Fruit fly (Drosophila melanogaster): Measurements from ENCODE around the gene CG7384.

CG7384 gene

DNA sequence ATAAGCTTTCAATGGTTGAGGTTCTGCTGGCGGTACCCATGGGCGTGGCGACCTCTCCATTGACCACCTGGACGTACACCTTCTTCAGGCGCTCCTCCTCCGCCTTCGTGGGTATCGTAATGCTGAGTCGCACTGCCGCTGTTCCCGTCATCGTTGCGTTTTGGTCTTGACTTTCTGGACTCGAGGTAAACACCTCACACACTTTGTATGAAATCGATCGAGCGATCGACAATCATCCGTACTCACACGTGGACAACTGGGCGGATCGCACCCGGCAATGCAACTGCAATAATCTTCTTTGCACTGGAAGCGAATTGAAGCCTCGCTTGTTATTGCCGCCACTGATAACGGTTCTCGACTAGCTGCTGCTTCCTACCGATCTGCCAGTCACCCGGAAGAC, at the start of gene CG7384:
CG7384 (minus strand) TSS at position 366 of the 400 bp plus-strand sequence.
- TF ChIP-seq pan (optimal IDR thresholded peaks at IDR 0.05) (no peak), psq (optimal IDR thresholded peaks at IDR 0.05) (no peak), EcR (GFP tag; optimal IDR thresholded peaks at IDR 0.05) (no peak), Dll (optimal IDR thresholded peaks at IDR 0.05) (no peak)

- no peak for TF ChIP-seq Dll (optimal IDR thresholded peaks at IDR 0.05)
- TF ChIP-seq EcR (GFP tag; optimal IDR thresholded peaks at IDR 0.05): no peak
- TF ChIP-seq pan (optimal IDR thresholded peaks at IDR 0.05): no peak
- TF ChIP-seq usp (GFP tag; optimal IDR thresholded peaks at IDR 0.05): no peak
- no peak for TF ChIP-seq psq (optimal IDR thresholded peaks at IDR 0.05)
- TF ChIP-seq CG8478 (optimal IDR thresholded peaks at IDR 0.05): no peak
Observed at dm6 chr2L:10555269-10555668, 45.0 kb upstream of the CG7384 start.

dm6 chr2L:10554676-10555075, 44.4 kb upstream of the CG7384 start:
- TF ChIP-seq CG8478 (optimal IDR thresholded peaks at IDR 0.05) (no peak), pan (optimal IDR thresholded peaks at IDR 0.05) (no peak), EcR (GFP tag; optimal IDR thresholded peaks at IDR 0.05) (no peak), Dll (optimal IDR thresholded peaks at IDR 0.05) (no peak)

DNA sequence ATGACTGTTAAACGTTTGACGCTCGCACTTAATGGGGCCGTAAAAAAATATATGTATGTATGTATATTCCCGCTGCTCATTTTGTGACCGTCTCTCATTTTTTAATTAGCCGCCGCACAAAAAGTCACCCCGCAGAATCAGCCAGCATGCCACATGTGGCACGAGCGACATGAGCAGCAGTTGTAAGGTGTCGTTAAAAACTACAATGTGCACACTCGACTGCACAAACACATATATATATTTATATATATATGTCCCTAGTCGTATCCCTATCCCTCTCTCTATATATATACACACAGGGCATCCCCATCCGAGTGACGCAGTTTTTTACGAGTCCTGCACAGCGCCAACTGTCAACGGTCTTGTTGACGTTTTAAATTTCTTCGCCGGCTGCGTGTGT, 43.4 kb upstream of the CG7384 start:
- TF ChIP-seq pan (optimal IDR thresholded peaks at IDR 0.05): no peak
- TF ChIP-seq CG8478 (optimal IDR thresholded peaks at IDR 0.05): no peak
- no peak for TF ChIP-seq usp (GFP tag; optimal IDR thresholded peaks at IDR 0.05)
- TF ChIP-seq Dll (optimal IDR thresholded peaks at IDR 0.05): no peak
- no peak for TF ChIP-seq psq (optimal IDR thresholded peaks at IDR 0.05)
- TF ChIP-seq EcR (GFP tag; optimal IDR thresholded peaks at IDR 0.05): no peak

- TF ChIP-seq EcR (GFP tag; optimal IDR thresholded peaks at IDR 0.05) (no peak), pan (optimal IDR thresholded peaks at IDR 0.05) (no peak), CG8478 (optimal IDR thresholded peaks at IDR 0.05) (no peak), Dll (optimal IDR thresholded peaks at IDR 0.05) (no peak), psq (optimal IDR thresholded peaks at IDR 0.05) (no peak), usp (GFP tag; optimal IDR thresholded peaks at IDR 0.05) (no peak)
Observed at dm6 chr2L:10552807-10553206, 42.6 kb upstream of the CG7384 start.

DNA sequence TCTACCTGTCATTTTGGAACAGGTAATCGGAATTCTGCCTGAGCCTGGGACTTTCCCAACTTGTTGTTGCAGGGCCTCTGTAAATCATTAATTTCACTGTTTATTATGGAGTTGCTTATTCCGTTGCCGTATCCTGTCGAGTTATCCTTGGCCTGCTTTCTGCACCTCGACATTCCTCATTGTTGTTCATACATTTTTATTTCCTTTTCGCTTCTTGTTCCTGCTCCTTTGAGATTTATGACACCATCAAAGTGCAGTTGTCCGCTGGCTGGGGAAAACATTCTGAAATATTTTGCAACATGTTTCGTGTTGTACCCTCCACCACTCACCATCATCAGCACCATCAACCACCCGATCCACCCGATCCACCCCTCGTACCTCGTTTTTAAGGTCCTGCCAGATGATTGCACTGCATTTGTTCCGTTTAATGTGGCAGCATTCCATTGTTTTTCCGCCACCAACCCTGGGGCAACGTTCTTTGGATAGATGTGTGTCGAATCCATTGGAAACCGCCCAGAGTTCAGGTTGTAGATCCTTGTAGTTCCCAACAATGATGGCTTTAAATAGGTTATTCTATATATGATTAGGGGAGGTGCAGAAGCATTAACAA, 38.7 kb upstream of the CG7384 start:
- TF ChIP-seq CG8478 (optimal IDR thresholded peaks at IDR 0.05) (no peak), EcR (GFP tag; optimal IDR thresholded peaks at IDR 0.05) (no peak), Dll (optimal IDR thresholded peaks at IDR 0.05) (no peak), usp (GFP tag; optimal IDR thresholded peaks at IDR 0.05) (no peak), psq (optimal IDR thresholded peaks at IDR 0.05) (no peak), pan (optimal IDR thresholded peaks at IDR 0.05) (no peak)

DNA sequence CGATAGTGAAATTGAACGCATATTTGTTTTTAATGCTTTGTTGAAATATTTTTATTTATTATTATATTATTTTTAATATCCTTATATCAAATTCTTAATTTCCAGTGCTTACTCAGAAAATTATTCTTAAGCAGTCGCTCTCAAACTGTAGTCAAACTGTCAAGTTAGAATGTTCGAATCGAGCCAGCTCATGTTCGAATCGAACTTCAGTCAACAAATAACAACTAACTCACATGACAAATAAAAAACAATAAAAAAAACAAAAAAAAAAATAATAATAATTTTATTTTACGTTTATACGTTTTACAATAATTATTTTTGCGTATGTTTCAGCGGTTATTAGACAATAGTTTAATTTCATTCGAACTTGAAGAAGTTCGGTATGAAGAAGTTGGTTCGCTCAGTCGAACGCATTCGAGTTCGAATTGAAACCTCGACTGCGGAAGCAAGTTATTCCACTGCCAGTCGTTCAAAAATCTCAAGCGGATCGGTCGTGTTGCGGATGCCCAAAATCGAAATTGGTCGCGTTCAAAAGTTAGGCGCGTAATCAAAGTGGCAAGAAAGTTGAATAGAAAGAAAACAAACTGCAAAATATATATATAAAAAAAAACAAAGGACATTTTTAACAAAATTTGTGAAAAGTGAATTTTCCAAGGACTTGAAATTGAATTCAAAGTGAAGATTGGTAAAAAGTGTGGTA, 34.3 kb upstream of the CG7384 start, which contains the start of gene Trim9:
Trim9 (plus strand) TSS at position 463 of the 700 bp plus-strand sequence.
- TF ChIP-seq EcR (GFP tag; optimal IDR thresholded peaks at IDR 0.05) (no peak), CG8478 (optimal IDR thresholded peaks at IDR 0.05) (no peak), psq (optimal IDR thresholded peaks at IDR 0.05) (no peak), Dll (optimal IDR thresholded peaks at IDR 0.05) (no peak), usp (GFP tag; optimal IDR thresholded peaks at IDR 0.05) (no peak), pan (optimal IDR thresholded peaks at IDR 0.05) (no peak)

DNA sequence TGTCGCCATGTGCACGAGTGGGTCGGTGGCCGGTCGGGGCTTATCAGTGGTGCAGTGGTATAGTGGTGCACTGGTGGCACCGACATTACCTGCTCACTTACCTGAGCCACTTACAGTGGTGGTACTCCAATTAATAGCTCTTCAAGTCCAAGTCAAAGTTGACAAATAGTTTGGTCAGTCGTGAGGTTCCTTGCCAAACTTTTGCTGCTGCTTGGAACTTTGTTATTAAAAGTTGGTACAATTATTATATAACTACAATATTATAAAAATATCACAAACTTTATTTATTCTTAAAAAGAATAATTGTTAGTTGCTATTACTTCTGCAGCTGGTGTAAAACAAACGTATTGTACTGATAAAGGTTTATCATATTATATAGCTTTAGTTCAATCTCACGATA, 33.7 kb upstream of the CG7384 start:
- TF ChIP-seq usp (GFP tag; optimal IDR thresholded peaks at IDR 0.05) (no peak), pan (optimal IDR thresholded peaks at IDR 0.05) (no peak), CG8478 (optimal IDR thresholded peaks at IDR 0.05) (no peak), psq (optimal IDR thresholded peaks at IDR 0.05) (no peak), EcR (GFP tag; optimal IDR thresholded peaks at IDR 0.05) (no peak), Dll (optimal IDR thresholded peaks at IDR 0.05) (no peak)

- TF ChIP-seq Dll (optimal IDR thresholded peaks at IDR 0.05) (no peak), pan (optimal IDR thresholded peaks at IDR 0.05) (no peak), usp (GFP tag; optimal IDR thresholded peaks at IDR 0.05) (no peak), CG8478 (optimal IDR thresholded peaks at IDR 0.05) (no peak), psq (optimal IDR thresholded peaks at IDR 0.05) (no peak), EcR (GFP tag; optimal IDR thresholded peaks at IDR 0.05) (no peak)
Observed at dm6 chr2L:10543048-10543752, 32.9 kb upstream of the CG7384 start.

DNA sequence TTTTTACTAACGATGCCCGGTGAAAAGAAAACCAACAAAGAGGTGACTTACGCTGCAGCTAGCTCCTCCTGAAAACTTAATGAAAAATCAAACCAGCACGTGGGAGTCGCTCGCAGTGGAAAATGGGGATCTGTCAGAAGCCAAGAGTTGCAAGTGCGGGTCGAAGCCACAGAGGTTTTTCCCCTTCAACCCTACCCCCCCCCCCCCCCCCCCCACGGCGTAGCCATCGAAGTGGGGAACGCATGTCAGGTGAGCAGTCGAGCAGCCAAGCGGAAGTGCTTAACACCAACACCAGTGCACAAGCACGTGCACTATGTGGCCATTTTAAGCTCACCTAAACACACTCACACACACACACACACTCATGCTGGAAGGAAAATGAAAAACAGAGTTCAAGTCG, 29.1 kb upstream of the CG7384 start:
- TF ChIP-seq EcR (GFP tag; optimal IDR thresholded peaks at IDR 0.05) (no peak), usp (GFP tag; optimal IDR thresholded peaks at IDR 0.05) (no peak), psq (optimal IDR thresholded peaks at IDR 0.05) (no peak), Dll (optimal IDR thresholded peaks at IDR 0.05) (no peak), CG8478 (optimal IDR thresholded peaks at IDR 0.05) (no peak), pan (optimal IDR thresholded peaks at IDR 0.05) (no peak)

- TF ChIP-seq pan (optimal IDR thresholded peaks at IDR 0.05) (no peak), CG8478 (optimal IDR thresholded peaks at IDR 0.05) (no peak), psq (optimal IDR thresholded peaks at IDR 0.05) (no peak), usp (GFP tag; optimal IDR thresholded peaks at IDR 0.05) (no peak), EcR (GFP tag; optimal IDR thresholded peaks at IDR 0.05) (no peak), Dll (optimal IDR thresholded peaks at IDR 0.05) (no peak)
Observed at dm6 chr2L:10534022-10534421, 23.8 kb upstream of the CG7384 start, which contains the start of gene CG18302. Gene CG18302, plus strand, starts transcription at chr2L:10534322.

DNA sequence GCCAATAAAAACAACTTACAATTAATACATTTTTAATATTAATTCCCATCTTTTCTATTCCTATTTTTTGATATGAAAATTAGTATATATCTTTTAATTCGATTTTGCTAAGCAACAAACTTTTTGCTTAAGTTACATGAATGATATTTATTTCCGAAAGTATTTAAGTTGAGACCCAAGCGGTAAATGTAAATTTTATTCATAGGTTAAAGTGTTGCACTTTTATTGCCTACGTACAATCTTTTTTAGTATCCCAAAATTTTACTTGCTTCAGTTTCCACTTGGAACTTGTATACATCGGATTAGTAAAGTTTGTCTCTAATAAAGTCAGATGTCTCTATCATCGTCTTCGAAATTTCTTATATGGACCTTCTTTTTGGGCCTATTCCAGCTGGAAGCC, 21.3 kb upstream of the CG7384 start, which contains the start of gene CG18301:
CG18301 (plus strand) TSS at position 301 of the 400 bp plus-strand sequence.
- TF ChIP-seq usp (GFP tag; optimal IDR thresholded peaks at IDR 0.05): no peak
- no peak for TF ChIP-seq EcR (GFP tag; optimal IDR thresholded peaks at IDR 0.05)
- TF ChIP-seq psq (optimal IDR thresholded peaks at IDR 0.05): no peak
- no peak for TF ChIP-seq pan (optimal IDR thresholded peaks at IDR 0.05)
- no peak for TF ChIP-seq CG8478 (optimal IDR thresholded peaks at IDR 0.05)
- no peak for TF ChIP-seq Dll (optimal IDR thresholded peaks at IDR 0.05)
